Worm (Caenorhabditis elegans) whole organism, L4 larva: ENCODE data around the gene F18E9.1.

Experiments used
- F49E8.2 ChIP-seq: sonication (generic microtip); optimal IDR thresholded peaks from 2 replicates; lab custom pipeline; 2016; ENCODE audit warnings: missing compliant biosample characterization, mild to moderate bottlenecking, missing genetic modification characterization, borderline replicate concordance
- mdt-29 ChIP-seq: fragments of 200-800 bp; sonication (Bioruptor generic); IDR thresholded peaks from 2 replicates; pipeline ENCODE4 v1.3.6; 2022; ENCODE audit warnings: missing genetic modification reagents, missing genetic modification characterization, missing compliant biosample characterization
- nhr-77 ChIP-seq: fragments of 150-350 bp; optimal IDR thresholded peaks from 2 replicates; lab custom pipeline; 2014; ENCODE audit warnings: missing biosample characterization, missing genetic modification characterization
- pha-4 ChIP-seq, 2 experiments: fragments of 150-350 bp in 1 of 2; fragments of 200-800 bp in 1 of 2; sonication (Bioruptor generic) in 1 of 2; IDR thresholded peaks in 1 of 2; optimal IDR thresholded peaks in 1 of 2; 2 replicates each; pipeline versions ENCODE4 v1.3.6 to Lab custom; 2014 to 2022; ENCODE audit warnings: missing genetic modification characterization in 2 of 2, missing genetic modification reagents in 2 of 2, missing biosample characterization in 1 of 2, missing compliant biosample characterization in 1 of 2
- vab-7 ChIP-seq: fragments of 200-800 bp; sonication (Bioruptor generic); IDR thresholded peaks from 2 replicates; pipeline ENCODE4 v1.3.6; 2022; ENCODE audit warnings: missing genetic modification reagents, missing genetic modification characterization, missing compliant biosample characterization

- TF ChIP-seq vab-7 (GFP tag; lab: Robert Waterston, UW) (no peak), mdt-29 (GFP tag; lab: Robert Waterston, UW) (peak; percentile 60; the same call in 1 of the 2 replicates), pha-4 (GFP tag; IDR thresholded peaks at IDR 0.05; lab: Robert Waterston, UW) (no peak), pha-4 (tag; optimal IDR thresholded peaks at IDR 0.05; lab: Kevin White, UChicago) (no peak), nhr-77 (tag; lab: Kevin White, UChicago) (no peak), F49E8.2 (no peak)
Observed at ce11 chrX:8604160-8604559, 2.8 kb downstream of the F18E9.1 start.
